Worm (Caenorhabditis elegans) whole organism, L1 larva: ENCODE results near the gene F46F2.5.

Source experiments
- C16A3.4 ChIP-seq: fragments of 150-350 bp; optimal IDR thresholded peaks from 2 replicates; lab custom pipeline; 2014; ENCODE audit warnings: missing biosample characterization, missing genetic modification characterization
- aly-2 ChIP-seq: fragments of 150-350 bp; optimal IDR thresholded peaks from 2 replicates; lab custom pipeline; 2014; ENCODE audit warnings: missing biosample characterization, missing genetic modification characterization
- efl-1 ChIP-seq, 4 experiments: fragments of 150-350 bp; optimal IDR thresholded peaks in 3 of 4; peaks in 1 of 4; 1 replicate in 1 of 4; 2 replicates in 3 of 4; lab custom pipeline; 2014; ENCODE audit warnings: missing biosample characterization in 2 of 4, missing genetic modification characterization in 2 of 4, missing genetic modification reagents in 2 of 4
- mab-9 ChIP-seq: fragments of 200-800 bp; sonication (Bioruptor generic); IDR thresholded peaks from 2 replicates; pipeline ENCODE4 v1.3.6; 2022; ENCODE audit warnings: missing genetic modification reagents, missing genetic modification characterization, missing compliant biosample characterization
- mdl-1 ChIP-seq, 2 experiments: fragments of 150-350 bp; optimal IDR thresholded peaks; 2 replicates each; lab custom pipeline; 2014 to 2017; ENCODE audit warnings: missing biosample characterization in 2 of 2, missing genetic modification characterization in 2 of 2, inconsistent platforms in 1 of 2
- nhr-28 ChIP-seq: fragments of 150-350 bp; optimal IDR thresholded peaks from 2 replicates; lab custom pipeline; 2014; ENCODE audit warnings: missing biosample characterization, missing genetic modification characterization
- nhr-76 ChIP-seq: sonication (generic microtip); optimal IDR thresholded peaks from 2 replicates; lab custom pipeline; 2017; ENCODE audit warnings: missing biosample characterization, missing genetic modification characterization
- skn-1 ChIP-seq: fragments of 150-350 bp; optimal IDR thresholded peaks from 2 replicates; lab custom pipeline; 2014; ENCODE audit warnings: missing biosample characterization, missing genetic modification characterization
- snpc-4 ChIP-seq: fragments of 150-350 bp; optimal IDR thresholded peaks from 2 replicates; lab custom pipeline; 2014; ENCODE audit warnings: missing biosample characterization, missing genetic modification characterization
- tbx-2 ChIP-seq: sonication (generic microtip); optimal IDR thresholded peaks from 2 replicates; lab custom pipeline; 2016; ENCODE audit warnings: missing genetic modification characterization, missing compliant biosample characterization
- xbp-1 ChIP-seq: sonication (generic microtip); optimal IDR thresholded peaks from 2 replicates; lab custom pipeline; 2016; ENCODE audit warnings: missing genetic modification characterization, missing compliant biosample characterization

- TF ChIP-seq nhr-76 (tag; lab: Kevin White, UChicago) (no peak), efl-1 (optimal IDR thresholded peaks at IDR 0.05; lab: Kevin White, UChicago) (peak in 1 of 2 experiments; percentile 11), efl-1 (GFP tag; optimal IDR thresholded peaks at IDR 0.05 in 1 of 2; lab: Kevin White, UChicago) (peak in 1 of 2 experiments; percentile 92), aly-2 (tag; lab: Kevin White, UChicago) (no peak), mab-9 (GFP tag; lab: Robert Waterston, UW) (no peak), snpc-4 (tag; lab: Kevin White, UChicago) (no peak), nhr-28 (tag; lab: Kevin White, UChicago) (no peak), C16A3.4 (peak; percentile 3), mdl-1 (tag; optimal IDR thresholded peaks at IDR 0.05; lab: Kevin White, UChicago) (peak in 1 of 2 experiments; percentile 47), tbx-2 (tag; lab: Kevin White, UChicago) (no peak), xbp-1 (no peak), skn-1 (tag; lab: Kevin White, UChicago) (no peak)
Measured at ce11 chrX:15274079-15274478, 11.6 kb downstream of the F46F2.5 start.
